Worm (Caenorhabditis elegans) whole organism, L1 larva: ENCODE measurements around the gene tftc-3.
A peak's percentile ranks its signal among the peaks of the same experiment; 100 is the strongest.

Source experiments
- C04F5.9 ChIP-seq: sonication (generic microtip); optimal IDR thresholded peaks from 2 replicates; lab custom pipeline; 2016; ENCODE audit warnings: missing genetic modification characterization, missing compliant biosample characterization
- aha-1 ChIP-seq: fragments of 150-350 bp; optimal IDR thresholded peaks from 2 replicates; lab custom pipeline; 2014; ENCODE audit warnings: missing biosample characterization, missing genetic modification characterization
- ama-1 ChIP-seq: fragments of 150-350 bp; optimal IDR thresholded peaks from 2 replicates; lab custom pipeline; 2014
- ceh-8 ChIP-seq: fragments of 200-800 bp; sonication (Bioruptor generic); optimal IDR thresholded peaks from 2 replicates; lab custom pipeline; 2018; ENCODE audit warnings: mild to moderate bottlenecking, missing genetic modification characterization, moderate library complexity, missing compliant biosample characterization
- ceh-88 ChIP-seq: fragments of 200-800 bp; sonication (Bioruptor generic); IDR thresholded peaks from 2 replicates; pipeline ENCODE4 v1.3.6; 2022; ENCODE audit warnings: missing genetic modification characterization, missing compliant biosample characterization
- dsc-1 ChIP-seq: sonication (generic microtip); optimal IDR thresholded peaks from 2 replicates; lab custom pipeline; 2016; ENCODE audit warnings: mild to moderate bottlenecking, missing genetic modification characterization, missing compliant biosample characterization
- efl-1 ChIP-seq, 4 experiments: fragments of 150-350 bp; optimal IDR thresholded peaks in 3 of 4; peaks in 1 of 4; 1 replicate in 1 of 4; 2 replicates in 3 of 4; lab custom pipeline; 2014; ENCODE audit warnings: missing biosample characterization in 2 of 4, missing genetic modification characterization in 2 of 4, missing genetic modification reagents in 2 of 4
- egl-27 ChIP-seq, 2 experiments: fragments of 150-350 bp in 1 of 2; sonication (generic microtip); optimal IDR thresholded peaks; 3 replicates each; lab custom pipeline; 2017 to 2018; ENCODE audit warnings: missing biosample characterization in 2 of 2, missing genetic modification characterization in 2 of 2, missing genetic modification reagents in 2 of 2
- ets-5 ChIP-seq: fragments of 200-800 bp; sonication (Bioruptor generic); IDR thresholded peaks from 2 replicates; pipeline ENCODE4 v1.3.6; 2022; ENCODE audit warnings: missing genetic modification characterization, missing compliant biosample characterization
- fkh-4 ChIP-seq: sonication (generic microtip); optimal IDR thresholded peaks from 2 replicates; lab custom pipeline; 2016; ENCODE audit warnings: missing compliant biosample characterization, missing genetic modification characterization, borderline replicate concordance
- fkh-8 ChIP-seq: sonication (generic microtip); optimal IDR thresholded peaks from 2 replicates; lab custom pipeline; 2016; ENCODE audit warnings: mild to moderate bottlenecking, missing genetic modification characterization, missing compliant biosample characterization
- grh-1 ChIP-seq: fragments of 200-800 bp; sonication (Bioruptor generic); IDR thresholded peaks from 2 replicates; pipeline ENCODE4 v1.3.6; 2022; ENCODE audit warnings: missing genetic modification reagents, missing genetic modification characterization, missing compliant biosample characterization
- hpl-2 ChIP-seq: fragments of 150-350 bp; optimal IDR thresholded peaks from 2 replicates; lab custom pipeline; 2014; ENCODE audit warnings: missing biosample characterization, missing genetic modification reagents, missing genetic modification characterization
- isw-1 ChIP-seq: fragments of 200-800 bp; sonication (Bioruptor generic); IDR thresholded peaks from 2 replicates; pipeline ENCODE4 v1.3.6; 2022; ENCODE audit warnings: missing genetic modification characterization, missing compliant biosample characterization
- jun-1 ChIP-seq: fragments of 150-350 bp; optimal IDR thresholded peaks from 2 replicates; lab custom pipeline; 2014; ENCODE audit warnings: missing biosample characterization, missing genetic modification reagents, missing genetic modification characterization
- lin-13 ChIP-seq: fragments of 150-350 bp; optimal IDR thresholded peaks from 2 replicates; lab custom pipeline; 2014; ENCODE audit warnings: missing biosample characterization, missing genetic modification reagents, missing genetic modification characterization
- mef-2 ChIP-seq: fragments of 150-350 bp; optimal IDR thresholded peaks from 2 replicates; lab custom pipeline; 2014; ENCODE audit warnings: missing biosample characterization, missing genetic modification characterization
- nhr-11 ChIP-seq: fragments of 150-350 bp; optimal IDR thresholded peaks from 2 replicates; lab custom pipeline; 2014; ENCODE audit warnings: missing biosample characterization, missing genetic modification characterization
- nhr-19 ChIP-seq: fragments of 200-800 bp; sonication (Bioruptor generic); conservative IDR thresholded peaks from 2 replicates; pipeline ENCODE4 v1.3.6; 2022; ENCODE audit warnings: missing genetic modification characterization, missing compliant biosample characterization
- nhr-20 ChIP-seq: sonication (generic microtip); optimal IDR thresholded peaks from 2 replicates; lab custom pipeline; 2016; ENCODE audit warnings: mild to moderate bottlenecking, missing genetic modification characterization, missing compliant biosample characterization
- nhr-47 ChIP-seq: sonication (generic microtip); optimal IDR thresholded peaks from 2 replicates; lab custom pipeline; 2016; ENCODE audit warnings: mild to moderate bottlenecking, missing genetic modification characterization, moderate library complexity, missing compliant biosample characterization
- nhr-71 ChIP-seq: sonication (generic microtip); optimal IDR thresholded peaks from 2 replicates; lab custom pipeline; 2016; ENCODE audit warnings: mild to moderate bottlenecking, missing genetic modification characterization, moderate library complexity, missing compliant biosample characterization
- nhr-90 ChIP-seq: sonication (generic microtip); optimal IDR thresholded peaks from 2 replicates; lab custom pipeline; 2016; ENCODE audit warnings: mild to moderate bottlenecking, missing genetic modification characterization, missing compliant biosample characterization; ENCODE audit not compliant: poor library complexity
- pax-3 ChIP-seq: fragments of 200-800 bp; sonication (Bioruptor generic); optimal IDR thresholded peaks from 2 replicates; lab custom pipeline; 2018; ENCODE audit warnings: mild to moderate bottlenecking, missing genetic modification characterization, moderate library complexity, missing compliant biosample characterization
- rnt-1 ChIP-seq: sonication (generic microtip); optimal IDR thresholded peaks from 2 replicates; lab custom pipeline; 2016; ENCODE audit warnings: mild to moderate bottlenecking, missing genetic modification characterization, moderate library complexity, missing compliant biosample characterization
- skn-1 ChIP-seq: fragments of 150-350 bp; optimal IDR thresholded peaks from 2 replicates; lab custom pipeline; 2014; ENCODE audit warnings: missing biosample characterization, missing genetic modification characterization
- sox-4 ChIP-seq: sonication (generic microtip); optimal IDR thresholded peaks from 2 replicates; lab custom pipeline; 2016; ENCODE audit warnings: missing genetic modification characterization, missing compliant biosample characterization
- tlp-1 ChIP-seq: fragments of 150-350 bp; optimal IDR thresholded peaks from 2 replicates; lab custom pipeline; 2014; ENCODE audit warnings: missing biosample characterization, missing genetic modification characterization
- unc-130 ChIP-seq: fragments of 150-350 bp; optimal IDR thresholded peaks from 2 replicates; lab custom pipeline; 2017; ENCODE audit warnings: missing biosample characterization, missing genetic modification characterization, inconsistent platforms
- unc-30 ChIP-seq: sonication (generic microtip); optimal IDR thresholded peaks from 2 replicates; lab custom pipeline; 2017; ENCODE audit warnings: missing biosample characterization, missing genetic modification characterization
- unc-62 ChIP-seq: fragments of 150-350 bp; optimal IDR thresholded peaks from 2 replicates; lab custom pipeline; 2014; ENCODE audit warnings: missing biosample characterization, missing genetic modification reagents, missing genetic modification characterization
- unc-86 ChIP-seq: sonication (generic microtip); optimal IDR thresholded peaks from 2 replicates; lab custom pipeline; 2016; ENCODE audit warnings: missing genetic modification characterization, missing compliant biosample characterization
- vab-15 ChIP-seq: sonication (generic microtip); optimal IDR thresholded peaks from 2 replicates; lab custom pipeline; 2017; ENCODE audit warnings: missing genotype, mild to moderate bottlenecking, missing genetic modification characterization, missing compliant biosample characterization
- zip-4 ChIP-seq: fragments of 200-800 bp; sonication (Bioruptor generic); optimal IDR thresholded peaks from 2 replicates; lab custom pipeline; 2018; ENCODE audit warnings: mild to moderate bottlenecking, missing genetic modification characterization, moderate library complexity, missing compliant biosample characterization
- ztf-11 ChIP-seq, 2 experiments: sonication (generic microtip); optimal IDR thresholded peaks; 2 replicates each; lab custom pipeline; 2016 to 2017; ENCODE audit warnings: missing genetic modification characterization in 2 of 2, missing biosample characterization in 1 of 2, missing compliant biosample characterization in 1 of 2
- ztf-4 ChIP-seq: fragments of 150-350 bp; optimal IDR thresholded peaks from 2 replicates; lab custom pipeline; 2014; ENCODE audit warnings: missing biosample characterization, missing genetic modification characterization

tftc-3 gene

DNA sequence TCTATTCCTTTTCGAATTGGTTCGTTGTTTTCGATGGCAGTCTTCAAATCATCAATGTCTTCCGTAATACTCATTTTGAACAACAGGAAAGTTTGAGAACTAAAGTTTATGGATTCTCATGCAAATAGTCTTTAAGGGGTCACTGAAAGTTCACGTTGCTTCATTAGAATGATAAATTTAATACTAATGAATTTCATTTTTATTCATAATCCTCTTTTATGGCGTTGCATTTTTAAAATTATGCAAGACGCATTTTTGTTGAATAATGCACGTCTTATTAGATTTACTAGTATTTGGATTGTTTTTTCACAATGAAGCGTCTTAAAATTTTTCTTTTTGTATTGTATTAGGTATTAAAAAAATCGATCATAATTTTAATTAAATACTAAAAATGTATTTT, 33.0 kb upstream of the tftc-3 start, which contains the start of gene C12D8.9:
C12D8.9 (minus strand) TSS at position 101 of the 400 bp plus-strand sequence.
- TF ChIP-seq tlp-1 (no peak), rnt-1 (no peak), ceh-8 (GFP tag; lab: Kevin White, UChicago) (no peak), fkh-4 (tag; lab: Kevin White, UChicago) (no peak), zip-4 (GFP tag; lab: Kevin White, UChicago) (no peak), nhr-20 (tag; lab: Kevin White, UChicago) (no peak)

DNA sequence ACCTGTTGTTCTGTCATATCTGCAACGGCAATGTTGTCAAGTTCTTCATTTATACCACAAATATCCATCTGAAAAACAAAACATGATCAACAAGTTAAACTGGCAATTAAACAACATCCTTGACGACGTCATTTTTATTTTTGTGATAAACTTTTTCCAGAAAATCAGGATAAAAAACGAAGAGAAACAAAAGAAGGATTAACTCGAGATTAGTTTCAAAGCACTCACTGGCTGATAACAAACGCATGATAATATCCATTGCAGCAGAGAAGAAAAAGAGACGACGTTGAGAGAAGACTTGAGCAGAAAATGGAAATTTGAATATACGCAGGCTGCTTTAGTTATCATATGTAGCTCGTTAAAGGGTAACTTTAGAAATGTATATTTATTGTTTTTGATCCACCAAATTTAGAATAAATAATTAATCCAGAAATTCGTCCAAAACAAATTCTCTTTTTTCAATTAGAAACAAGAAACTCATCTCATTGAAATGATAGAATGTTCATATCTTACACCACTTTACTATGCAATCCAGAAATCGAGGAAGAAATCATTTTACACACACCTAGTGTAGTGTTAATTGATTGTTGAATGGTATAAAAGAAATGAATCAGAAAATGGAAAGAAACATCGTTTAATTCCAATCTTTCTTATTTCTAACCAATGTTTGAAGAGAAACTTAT, 31.1 kb upstream of the tftc-3 start, which contains the start of the genes C12D8.21 and col-148:
C12D8.21 (minus strand) TSS at position 68 of the 683 bp plus-strand sequence.
col-148 (plus strand) TSS at position 633 of the 683 bp plus-strand sequence.
- TF ChIP-seq ceh-88 (GFP tag; lab: Robert Waterston, UW) (no peak), C04F5.9 (no peak), pax-3 (tag; lab: Kevin White, UChicago) (peak; percentile 62), vab-15 (tag; lab: Kevin White, UChicago) (no peak), dsc-1 (tag; lab: Kevin White, UChicago) (peak; percentile 96), ceh-8 (GFP tag; lab: Kevin White, UChicago) (no peak), nhr-90 (no peak), nhr-11 (tag; lab: Kevin White, UChicago) (no peak), ama-1 (no peak), isw-1 (GFP tag; lab: Robert Waterston, UW) (no peak), fkh-8 (tag; lab: Kevin White, UChicago) (peak; percentile 72), nhr-71 (tag; lab: Kevin White, UChicago) (peak; percentile 11), hpl-2 (GFP tag; lab: Kevin White, UChicago) (no peak), sox-4 (tag; lab: Kevin White, UChicago) (peak; percentile 22), zip-4 (GFP tag; lab: Kevin White, UChicago) (no peak), unc-130 (tag; lab: Kevin White, UChicago) (no peak), nhr-47 (tag; lab: Kevin White, UChicago) (peak; percentile 35), ztf-11 (tag; optimal IDR thresholded peaks at IDR 0.05; lab: Kevin White, UChicago) (no peak), lin-13 (GFP tag; lab: Kevin White, UChicago) (no peak), unc-30 (tag; lab: Kevin White, UChicago) (no peak), unc-62 (GFP tag; lab: Kevin White, UChicago) (no peak), efl-1 (optimal IDR thresholded peaks at IDR 0.05; lab: Kevin White, UChicago) (no peak), efl-1 (GFP tag; optimal IDR thresholded peaks at IDR 0.05 in 1 of 2; lab: Kevin White, UChicago) (no peak)

DNA sequence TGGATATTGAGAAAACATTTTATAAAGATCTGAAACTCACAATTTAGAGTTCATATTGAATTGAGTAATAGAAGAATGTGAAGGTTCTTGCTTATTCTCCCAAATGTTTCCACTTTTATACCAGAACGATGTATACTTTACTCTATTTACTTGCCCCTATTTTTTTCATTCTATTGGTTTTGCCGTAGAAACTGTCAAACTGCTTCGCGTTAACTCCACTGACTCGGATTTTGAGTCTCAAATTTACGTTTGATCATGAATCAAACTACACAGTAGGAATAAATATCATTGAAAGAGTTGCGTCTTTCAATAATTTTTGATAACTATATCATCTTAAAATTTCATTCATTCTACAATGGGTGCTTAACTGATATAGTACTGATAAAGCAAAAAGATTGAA, 29.7 kb upstream of the tftc-3 start, which contains the start of gene fipr-8:
fipr-8 (minus strand) TSS at position 101 of the 400 bp plus-strand sequence.
- TF ChIP-seq nhr-19 (GFP tag; lab: Robert Waterston, UW) (no peak), egl-27 (tag; optimal IDR thresholded peaks at IDR 0.05; lab: Kevin White, UChicago) (no peak), skn-1 (tag; lab: Kevin White, UChicago) (no peak), grh-1 (GFP tag; lab: Robert Waterston, UW) (no peak), unc-86 (tag; lab: Kevin White, UChicago) (no peak), isw-1 (GFP tag; lab: Robert Waterston, UW) (no peak), aha-1 (tag; lab: Kevin White, UChicago) (no peak), nhr-20 (tag; lab: Kevin White, UChicago) (no peak), ztf-4 (tag; lab: Kevin White, UChicago) (no peak), jun-1 (tag; lab: Kevin White, UChicago) (no peak), mef-2 (tag; lab: Kevin White, UChicago) (no peak), efl-1 (optimal IDR thresholded peaks at IDR 0.05; lab: Kevin White, UChicago) (no peak), efl-1 (GFP tag; optimal IDR thresholded peaks at IDR 0.05 in 1 of 2; lab: Kevin White, UChicago) (no peak), ets-5 (GFP tag; lab: Robert Waterston, UW) (no peak)
